Fruit fly (Drosophila melanogaster): ENCODE measurements around the gene Cf2.

Cf2 gene

dm6 chr2L:4838494-4839320 is 44.2 kb downstream of the Cf2 start (continued):
- TF ChIP-seq CG1529 (GFP tag; optimal IDR thresholded peaks at IDR 0.05) (peak; percentile 42), MTF-1 (GFP tag; optimal IDR thresholded peaks at IDR 0.05; ENCODE audit: borderline replicate concordance) (peak; percentile 54), pan (optimal IDR thresholded peaks at IDR 0.05) (no peak), pan (GFP tag; optimal IDR thresholded peaks at IDR 0.05 in 1 of 2, IDR thresholded peaks at IDR 0.05 in 1 of 2) (peak in 1 of 2 experiments; percentile 23), CG11093 (GFP tag; IDR thresholded peaks at IDR 0.05) (no peak), CG14050 (GFP tag; IDR thresholded peaks at IDR 0.05) (no peak), CG17912 (GFP tag; optimal IDR thresholded peaks at IDR 0.05) (peak; percentile 15), CG6813 (GFP tag; optimal IDR thresholded peaks at IDR 0.05) (peak; percentile 71), Hey (tag; optimal IDR thresholded peaks at IDR 0.05) (no peak), usp (GFP tag; optimal IDR thresholded peaks at IDR 0.05) (no peak), Camta (GFP tag; optimal IDR thresholded peaks at IDR 0.05) (no peak), Dbx (GFP tag; IDR thresholded peaks at IDR 0.05) (no peak), ara (GFP tag; IDR thresholded peaks at IDR 0.05) (peak; percentile 71), sim (GFP tag; IDR thresholded peaks at IDR 0.05) (no peak), CG17328 (GFP tag; IDR thresholded peaks at IDR 0.05) (no peak), CG12299 (tag; optimal IDR thresholded peaks at IDR 0.05) (peak; percentile 53), Dref (GFP tag; IDR thresholded peaks at IDR 0.05) (no peak), nerfin-2 (GFP tag; IDR thresholded peaks at IDR 0.05; ENCODE audit: partially characterized antibody) (no peak), CG10267 (tag; optimal IDR thresholded peaks at IDR 0.05) (no peak), CG1024 (GFP tag; IDR thresholded peaks at IDR 0.05) (no peak), D19A (tag; optimal IDR thresholded peaks at IDR 0.05) (no peak), CG17186 (GFP tag; optimal IDR thresholded peaks at IDR 0.05) (peak; percentile 15), chn (GFP tag; optimal IDR thresholded peaks at IDR 0.05) (no peak), Mad (GFP tag; optimal IDR thresholded peaks at IDR 0.05) (no peak), CG32767 (GFP tag; IDR thresholded peaks at IDR 0.05) (no peak), toy (GFP tag; IDR thresholded peaks at IDR 0.05) (no peak), trem (tag; optimal IDR thresholded peaks at IDR 0.05) (no peak), vfl (GFP tag; optimal IDR thresholded peaks at IDR 0.05) (no peak), dpn (GFP tag; optimal IDR thresholded peaks at IDR 0.05) (no peak), CG9727 (GFP tag; optimal IDR thresholded peaks at IDR 0.05) (peak; percentile 8), gcm (GFP tag; optimal IDR thresholded peaks at IDR 0.05) (no peak), CG2120 (GFP tag; optimal IDR thresholded peaks at IDR 0.05) (no peak), Dll (GFP tag; IDR thresholded peaks at IDR 0.05; ENCODE audit: partially characterized antibody) (no peak), CG13894 (tag; optimal IDR thresholded peaks at IDR 0.05) (no peak), danr (GFP tag; IDR thresholded peaks at IDR 0.05) (no peak), CG1602 (GFP tag; optimal IDR thresholded peaks at IDR 0.05) (no peak), CG12659 (GFP tag; optimal IDR thresholded peaks at IDR 0.05) (peak; percentile 16), tna (GFP tag; IDR thresholded peaks at IDR 0.05; ENCODE audit: partially characterized antibody) (no peak), CG6175 (GFP tag; IDR thresholded peaks at IDR 0.05) (no peak), Kr (GFP tag; optimal IDR thresholded peaks at IDR 0.05) (no peak), kah (GFP tag; optimal IDR thresholded peaks at IDR 0.05) (peak; percentile 36), C15 (GFP tag; IDR thresholded peaks at IDR 0.05) (no peak), lab (GFP tag; optimal IDR thresholded peaks at IDR 0.05) (peak; percentile 79), pzg (GFP tag; optimal IDR thresholded peaks at IDR 0.05) (no peak), NK7.1 (GFP tag; optimal IDR thresholded peaks at IDR 0.05) (no peak), Ets97D (GFP tag; optimal IDR thresholded peaks at IDR 0.05) (no peak), CG11695 (GFP tag; IDR thresholded peaks at IDR 0.05) (no peak), D (optimal IDR thresholded peaks at IDR 0.05) (no peak), D (GFP tag; optimal IDR thresholded peaks at IDR 0.05) (peak; percentile 49), wor (GFP tag; IDR thresholded peaks at IDR 0.05) (no peak), CG1832 (GFP tag; optimal IDR thresholded peaks at IDR 0.05) (no peak)
